Worm (Caenorhabditis elegans) whole organism, L1 larva: ENCODE results near the gene ttr-22.

Experiments used
- aha-1 ChIP-seq: fragments of 150-350 bp; optimal IDR thresholded peaks from 2 replicates; lab custom pipeline; 2014; ENCODE audit warnings: missing biosample characterization, missing genetic modification characterization
- blmp-1 ChIP-seq: fragments of 150-350 bp; optimal IDR thresholded peaks from 2 replicates; lab custom pipeline; 2014; ENCODE audit warnings: missing biosample characterization, missing genetic modification characterization
- ceh-88 ChIP-seq: fragments of 200-800 bp; sonication (Bioruptor generic); IDR thresholded peaks from 2 replicates; pipeline ENCODE4 v1.3.6; 2022; ENCODE audit warnings: missing genetic modification characterization, missing compliant biosample characterization
- nhr-12 ChIP-seq: sonication (generic microtip); optimal IDR thresholded peaks from 2 replicates; lab custom pipeline; 2017; ENCODE audit warnings: missing biosample characterization, missing genetic modification characterization
- nhr-237 ChIP-seq: fragments of 150-350 bp; optimal IDR thresholded peaks from 2 replicates; lab custom pipeline; 2014; ENCODE audit warnings: missing biosample characterization, missing genetic modification characterization
- nhr-77 ChIP-seq: fragments of 150-350 bp; optimal IDR thresholded peaks from 2 replicates; lab custom pipeline; 2014; ENCODE audit warnings: missing biosample characterization, missing genetic modification characterization
- rnt-1 ChIP-seq: sonication (generic microtip); optimal IDR thresholded peaks from 2 replicates; lab custom pipeline; 2016; ENCODE audit warnings: mild to moderate bottlenecking, missing genetic modification characterization, moderate library complexity, missing compliant biosample characterization
- tbx-2 ChIP-seq: sonication (generic microtip); optimal IDR thresholded peaks from 2 replicates; lab custom pipeline; 2016; ENCODE audit warnings: missing genetic modification characterization, missing compliant biosample characterization
- unc-62 ChIP-seq: fragments of 150-350 bp; optimal IDR thresholded peaks from 2 replicates; lab custom pipeline; 2014; ENCODE audit warnings: missing biosample characterization, missing genetic modification reagents, missing genetic modification characterization

DNA sequence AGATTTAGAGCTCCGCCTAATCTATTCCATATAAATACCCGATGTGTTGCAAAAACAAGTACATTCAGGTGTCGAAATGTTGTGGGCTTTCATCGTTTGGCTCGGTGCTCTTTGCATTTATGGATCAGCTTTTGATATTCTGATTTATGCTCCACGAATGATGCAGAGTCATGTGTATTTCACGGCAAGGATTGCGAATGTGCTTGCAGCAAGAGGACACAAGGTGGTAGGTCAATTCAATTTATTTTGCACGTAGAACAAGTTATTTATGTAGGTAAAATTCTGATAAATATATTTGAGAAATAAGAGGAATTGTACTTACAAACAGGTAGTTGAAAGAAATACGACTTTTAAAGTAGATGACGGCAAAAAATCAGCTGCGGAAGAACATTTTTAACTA, 17.7 kb downstream of the ttr-22 start, which contains the start of gene ugt-56:
- no peak for TF ChIP-seq ceh-88 (GFP tag; lab: Robert Waterston, UW)
- TF ChIP-seq nhr-77 (tag; lab: Kevin White, UChicago), result no peak
- no peak for TF ChIP-seq unc-62 (GFP tag; lab: Kevin White, UChicago)
- TF ChIP-seq nhr-237, result no peak
- no peak for TF ChIP-seq tbx-2 (tag; lab: Kevin White, UChicago)
- no peak for TF ChIP-seq blmp-1 (tag; lab: Kevin White, UChicago)
- TF ChIP-seq nhr-12 (tag; lab: Kevin White, UChicago), result no peak
- TF ChIP-seq rnt-1, result no peak
- TF ChIP-seq aha-1 (tag; lab: Kevin White, UChicago), result no peak
